Fruit fly (Drosophila melanogaster) whole organism, wandering third instar larva: ENCODE measurements around the gene Cpr64Ad.

ENCODE experiments used
- Abd-B ChIP-seq: fragments of >200 bp; optimal IDR thresholded peaks from 2 replicates; lab custom pipeline; 2017; ENCODE audit warnings: missing biosample characterization, missing genetic modification characterization
- CG32264 ChIP-seq: fragments of 200-800 bp; sonication (Bioruptor generic); optimal IDR thresholded peaks from 2 replicates; lab custom pipeline; 2016; ENCODE audit warnings: missing biosample characterization, missing genetic modification characterization
- CG9705 ChIP-seq: fragments of 200-800 bp; sonication (Bioruptor generic); optimal IDR thresholded peaks from 2 replicates; lab custom pipeline; 2018; ENCODE audit warnings: missing biosample characterization, mild to moderate bottlenecking, missing genetic modification characterization
- CrebA ChIP-seq: fragments of 200-800 bp; sonication (Bioruptor generic); optimal IDR thresholded peaks from 2 replicates; lab custom pipeline; 2016; ENCODE audit warnings: missing biosample characterization, mild to moderate bottlenecking, missing genetic modification characterization, borderline replicate concordance
- Dfd ChIP-seq: fragments of >200 bp; optimal IDR thresholded peaks from 2 replicates; lab custom pipeline; 2017; ENCODE audit warnings: missing biosample characterization, missing genetic modification characterization
- Dif ChIP-seq: fragments of 200-275, 200-300 bp; sonication (Bioruptor generic); optimal IDR thresholded peaks from 2 replicates; lab custom pipeline; 2018; ENCODE audit warnings: missing biosample characterization, missing genetic modification characterization; ENCODE audit not compliant: partially characterized antibody
- GATAd ChIP-seq: sonication (Bioruptor generic); optimal IDR thresholded peaks from 2 replicates; lab custom pipeline; 2016; ENCODE audit warnings: missing biosample characterization, missing genetic modification characterization
- HLH106 ChIP-seq: fragments of 200-800 bp; optimal IDR thresholded peaks from 3 replicates; lab custom pipeline; 2019; ENCODE audit warnings: missing biosample characterization, mild to moderate bottlenecking, missing genetic modification characterization, moderate library complexity
- Hnf4 ChIP-seq: fragments of 200-800 bp; sonication (Bioruptor generic); optimal IDR thresholded peaks from 2 replicates; lab custom pipeline; 2016; ENCODE audit warnings: missing biosample characterization, mild to moderate bottlenecking, missing genetic modification characterization
- Hr78 ChIP-seq: fragments of >200 bp; optimal IDR thresholded peaks from 2 replicates; lab custom pipeline; 2017; ENCODE audit warnings: missing biosample characterization, missing genetic modification characterization
- Hr83 ChIP-seq: fragments of 200-300 bp; sonication (Bioruptor generic); optimal IDR thresholded peaks from 2 replicates; lab custom pipeline; 2016; ENCODE audit warnings: missing biosample characterization, mild to moderate bottlenecking, missing genetic modification characterization, moderate library complexity; ENCODE audit not compliant: poor library complexity, severe bottlenecking
- Jra ChIP-seq: sonication (Bioruptor generic); optimal IDR thresholded peaks from 2 replicates; lab custom pipeline; 2016; ENCODE audit warnings: missing biosample characterization, missing genetic modification characterization
- Mio ChIP-seq: sonication (Bioruptor generic); optimal IDR thresholded peaks from 2 replicates; lab custom pipeline; 2016; ENCODE audit warnings: missing biosample characterization, missing genetic modification characterization
- Myc ChIP-seq: fragments of >200 bp; optimal IDR thresholded peaks from 2 replicates; lab custom pipeline; 2017
- N ChIP-seq: fragments of >200 bp; optimal IDR thresholded peaks from 2 replicates; lab custom pipeline; 2018; ENCODE audit warnings: missing biosample characterization, missing external identifiers, missing genetic modification characterization
- OdsH ChIP-seq: fragments of 200-800 bp; sonication (Bioruptor generic); optimal IDR thresholded peaks from 2 replicates; lab custom pipeline; 2016; ENCODE audit warnings: missing biosample characterization, mild to moderate bottlenecking, missing genetic modification characterization
- Rel ChIP-seq, 2 experiments: fragments of 200-800 bp; sonication (Bioruptor generic) in 1 of 2; optimal IDR thresholded peaks; 2 replicates in 1 of 2; 3 replicates in 1 of 2; lab custom pipeline; 2016 to 2019; ENCODE audit warnings: mild to moderate bottlenecking in 2 of 2, missing biosample characterization in 2 of 2, missing genetic modification characterization in 2 of 2, moderate library complexity in 1 of 2
- Sp1 ChIP-seq: fragments of 200-800 bp; sonication (Bioruptor generic); optimal IDR thresholded peaks from 3 replicates; lab custom pipeline; 2019; ENCODE audit warnings: missing biosample characterization, mild to moderate bottlenecking, missing genetic modification characterization, moderate library complexity
- Vsx2 ChIP-seq: fragments of 200-300, 225-300 bp; sonication (Bioruptor generic); optimal IDR thresholded peaks from 2 replicates; lab custom pipeline; 2018; ENCODE audit warnings: missing biosample characterization, missing genetic modification characterization; ENCODE audit not compliant: partially characterized antibody
- br ChIP-seq: fragments of 200-800 bp; sonication (Bioruptor generic); optimal IDR thresholded peaks from 2 replicates; lab custom pipeline; 2016; ENCODE audit warnings: missing biosample characterization, missing genetic modification characterization
- brk ChIP-seq: fragments of 200-800 bp; sonication (Bioruptor generic); optimal IDR thresholded peaks from 2 replicates; lab custom pipeline; 2016; ENCODE audit warnings: missing biosample characterization, mild to moderate bottlenecking, missing genetic modification characterization
- dl ChIP-seq, 2 experiments: fragments of 175-275, 200-275 bp in 1 of 2; fragments of 200-275 bp in 1 of 2; sonication (Bioruptor generic); optimal IDR thresholded peaks; lab custom pipeline; 2018; ENCODE audit warnings: mild to moderate bottlenecking in 2 of 2, missing biosample characterization in 2 of 2, missing genetic modification characterization in 2 of 2, moderate library complexity in 2 of 2; ENCODE audit not compliant: partially characterized antibody in 2 of 2, insufficient read depth in 1 of 2
- dmrt93B ChIP-seq: fragments of 200-800 bp; sonication (Bioruptor generic); optimal IDR thresholded peaks from 2 replicates; lab custom pipeline; 2018; ENCODE audit warnings: missing biosample characterization, mild to moderate bottlenecking, missing genetic modification characterization
- dsf ChIP-seq: sonication (Bioruptor generic); optimal IDR thresholded peaks from 2 replicates; lab custom pipeline; 2016; ENCODE audit warnings: missing biosample characterization, missing genetic modification characterization, borderline replicate concordance
- ey ChIP-seq: fragments of 200-800 bp; sonication (Bioruptor generic); optimal IDR thresholded peaks from 2 replicates; lab custom pipeline; 2016; ENCODE audit warnings: missing biosample characterization, missing genetic modification characterization
- foxo ChIP-seq, 2 experiments: fragments of 200-800 bp; sonication (Bioruptor generic); optimal IDR thresholded peaks; 2 replicates in 1 of 2; 3 replicates in 1 of 2; lab custom pipeline; 2016 to 2017; ENCODE audit warnings: missing biosample characterization in 2 of 2, missing genetic modification characterization in 2 of 2
- fru ChIP-seq: fragments of 200-800 bp; sonication (Bioruptor generic); optimal IDR thresholded peaks from 3 replicates; lab custom pipeline; 2016; ENCODE audit warnings: missing biosample characterization, mild to moderate bottlenecking, missing genetic modification characterization
- h ChIP-seq: fragments of 200-800 bp; sonication (Bioruptor generic); optimal IDR thresholded peaks from 3 replicates; lab custom pipeline; 2016; ENCODE audit warnings: missing biosample characterization, mild to moderate bottlenecking, missing genetic modification characterization
- jim ChIP-seq: fragments of 175-275, 200-325 bp; sonication (Bioruptor generic); optimal IDR thresholded peaks from 2 replicates; lab custom pipeline; 2016; ENCODE audit warnings: missing biosample characterization, mild to moderate bottlenecking, missing genetic modification characterization
- lola ChIP-seq: fragments of >200 bp; optimal IDR thresholded peaks from 2 replicates; lab custom pipeline; 2017; ENCODE audit warnings: missing biosample characterization, missing genetic modification characterization
- pan ChIP-seq: fragments of >200 bp; optimal IDR thresholded peaks from 2 replicates; lab custom pipeline; 2017
- psq ChIP-seq: fragments of 200-800 bp; sonication (Bioruptor generic); optimal IDR thresholded peaks from 3 replicates; lab custom pipeline; 2017; ENCODE audit warnings: missing biosample characterization, mild to moderate bottlenecking, missing genetic modification characterization, moderate library complexity
- rgr ChIP-seq: fragments of 200-800 bp; sonication (Bioruptor generic); optimal IDR thresholded peaks from 3 replicates; lab custom pipeline; 2016; ENCODE audit warnings: missing biosample characterization, mild to moderate bottlenecking, missing genetic modification characterization
- sage ChIP-seq: fragments of 200-800 bp; sonication (Bioruptor generic); optimal IDR thresholded peaks from 2 replicates; lab custom pipeline; 2016; ENCODE audit warnings: missing biosample characterization, mild to moderate bottlenecking, missing genetic modification characterization
- sv ChIP-seq: fragments of 200-800 bp; sonication (Bioruptor generic); optimal IDR thresholded peaks from 3 replicates; lab custom pipeline; 2016; ENCODE audit warnings: missing biosample characterization, missing genetic modification characterization
- tai ChIP-seq: sonication (Bioruptor generic); optimal IDR thresholded peaks from 2 replicates; lab custom pipeline; 2016; ENCODE audit warnings: missing biosample characterization, missing genetic modification characterization
- usp ChIP-seq: fragments of >200 bp; optimal IDR thresholded peaks from 2 replicates; lab custom pipeline; 2017; ENCODE audit warnings: missing biosample characterization, missing genetic modification characterization
- woc ChIP-seq: sonication (Bioruptor generic); optimal IDR thresholded peaks from 2 replicates; lab custom pipeline; 2016; ENCODE audit warnings: missing biosample characterization, mild to moderate bottlenecking, missing genetic modification characterization

The Cpr64Ad gene

DNA sequence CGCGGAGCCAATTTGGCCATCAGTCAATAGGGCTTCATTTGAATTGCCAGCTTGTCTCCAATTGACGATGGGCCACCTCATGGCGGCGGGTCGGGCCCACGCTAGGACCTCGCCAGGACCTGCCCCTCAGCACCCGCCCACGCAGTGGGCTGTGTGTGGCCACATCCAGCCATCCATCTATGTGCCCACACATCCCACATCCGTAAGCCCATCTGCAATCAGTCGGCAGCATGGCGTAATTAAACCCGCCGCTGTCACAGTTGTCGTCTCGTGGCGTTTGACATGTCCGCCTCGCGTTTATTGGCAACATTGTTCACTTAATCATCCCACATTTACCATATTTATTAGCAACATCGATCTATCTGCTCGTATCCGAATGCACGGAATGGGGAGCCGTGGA lies 23.0 kb downstream of the Cpr64Ad start:
- TF ChIP-seq CG9705 (GFP tag; lab: Kevin White, UChicago) (no peak), h (no peak)

DNA sequence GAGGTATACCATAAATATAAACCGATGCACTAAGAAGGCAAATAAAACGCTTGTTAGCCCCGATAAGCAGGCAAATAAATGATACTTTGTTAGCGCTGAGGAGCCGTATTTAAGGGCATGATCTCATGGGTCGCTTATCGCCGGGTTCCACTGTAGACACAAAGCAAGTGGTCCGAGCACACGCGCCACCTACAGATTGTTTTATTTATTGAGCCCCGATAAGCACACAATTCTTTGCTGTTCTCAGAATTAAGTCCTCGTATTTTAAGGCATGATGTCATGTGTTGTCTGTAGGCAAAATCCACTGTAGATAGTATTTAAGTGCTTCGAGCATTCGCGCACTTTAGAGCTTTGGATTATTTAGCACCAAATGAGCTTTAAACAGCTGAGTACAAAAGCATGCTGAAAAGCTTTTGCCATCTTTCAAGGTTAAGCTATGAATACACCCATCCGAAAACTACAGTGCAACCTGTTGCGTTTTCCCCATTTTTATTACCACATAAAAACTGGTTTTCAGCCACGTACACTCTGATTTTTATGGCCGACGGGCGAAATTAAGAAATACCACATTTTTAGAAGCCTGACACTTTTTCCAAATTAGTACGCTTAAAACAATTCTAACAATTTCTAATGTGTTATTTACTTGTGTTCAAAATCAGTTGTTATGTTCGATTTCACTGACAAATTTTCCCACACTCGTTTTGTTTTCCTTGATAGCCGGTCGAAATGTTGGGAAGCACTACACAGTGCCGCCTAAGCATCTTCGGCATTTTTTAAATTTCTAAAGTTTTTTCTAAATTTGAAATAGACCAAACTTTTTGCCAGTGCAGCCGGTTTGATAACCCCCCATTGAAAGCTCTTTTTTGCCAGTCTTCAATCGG lies 24.5 kb downstream of the Cpr64Ad start, which contains the start of gene Sqor:
Gene Sqor (plus strand): TSS at position 732 of the 881 bp plus-strand sequence.
- TF ChIP-seq N (GFP tag; lab: Kevin White, UChicago) (peak; percentile 62), Abd-B (no peak), dmrt93B (peak; percentile 92), sv (peak; percentile 86), psq (GFP tag; lab: Kevin White, UChicago) (peak; percentile 86), dsf (GFP tag; lab: Kevin White, UChicago) (peak; percentile 68), Mio (GFP tag; lab: Kevin White, UChicago) (peak; percentile 55), pan (lab: Kevin White, UChicago) (no peak), Hnf4 (GFP tag; lab: Kevin White, UChicago) (peak; percentile 82), OdsH (GFP tag; lab: Kevin White, UChicago) (peak; percentile 93), rgr (GFP tag; lab: Kevin White, UChicago) (peak; percentile 95), tai (no peak), br (GFP tag; lab: Kevin White, UChicago) (peak; percentile 94), foxo (GFP tag; optimal IDR thresholded peaks at IDR 0.05; lab: Kevin White, UChicago) (peak; percentile 64 to 92), h (peak; percentile 93), Hr78 (GFP tag; lab: Kevin White, UChicago) (peak; percentile 30), Hr83 (GFP tag; lab: Kevin White, UChicago) (peak; percentile 17), lola (GFP tag; lab: Kevin White, UChicago) (no peak), Vsx2 (GFP tag; lab: Kevin White, UChicago) (no peak), jim (no peak), Sp1 (peak; percentile 98), usp (peak; percentile 44), fru (peak; percentile 95), GATAd (GFP tag; lab: Kevin White, UChicago) (peak; percentile 36), ey (GFP tag; lab: Kevin White, UChicago) (peak; percentile 93), sage (GFP tag; lab: Kevin White, UChicago) (peak; percentile 50), CG32264 (GFP tag; lab: Kevin White, UChicago) (peak; percentile 88), CrebA (GFP tag; lab: Kevin White, UChicago) (no peak), CG9705 (GFP tag; lab: Kevin White, UChicago) (peak; percentile 92), HLH106 (tag; lab: Kevin White, UChicago) (peak; percentile 95), Rel (GFP tag; optimal IDR thresholded peaks at IDR 0.05; lab: Kevin White, UChicago) (peak; percentile 67), Rel (tag; optimal IDR thresholded peaks at IDR 0.05; lab: Kevin White, UChicago) (peak; percentile 77), Jra (GFP tag; lab: Kevin White, UChicago) (peak; percentile 80), Dfd (GFP tag; lab: Kevin White, UChicago) (no peak), Dif (GFP tag; lab: Kevin White, UChicago) (no peak), brk (GFP tag; lab: Kevin White, UChicago) (peak; percentile 37), dl (GFP tag; optimal IDR thresholded peaks at IDR 0.05; lab: Kevin White, UChicago; ENCODE audit: insufficient read depth in 1 of 2, partially characterized antibody in 2 of 2) (no peak), Myc (peak; percentile 64), woc (GFP tag; lab: Kevin White, UChicago) (peak; percentile 96)
- TF ChIP-seq, all 38 proteins: peak for 28
